Worm (Caenorhabditis elegans): ENCODE data around the gene grd-3.

The grd-3 gene

ce11 chrIV:3467751-3468150 lies 28.3 kb downstream of the grd-3 start:
- TF ChIP-seq sem-2 (GFP tag; optimal IDR thresholded peaks at IDR 0.05): no peak
- TF ChIP-seq flh-1 (GFP tag; optimal IDR thresholded peaks at IDR 0.05): no peak
- no peak for TF ChIP-seq bed-3 (GFP tag; optimal IDR thresholded peaks at IDR 0.05)
- no peak for TF ChIP-seq unc-62 (GFP tag; optimal IDR thresholded peaks at IDR 0.05)
- TF ChIP-seq lin-13 (tag; optimal IDR thresholded peaks at IDR 0.05): no peak
- no peak for TF ChIP-seq tbx-8 (GFP tag; optimal IDR thresholded peaks at IDR 0.05)
- TF ChIP-seq snpc-4 (tag; optimal IDR thresholded peaks at IDR 0.05): no peak
- no peak for TF ChIP-seq mab-5 (tag; optimal IDR thresholded peaks at IDR 0.05)
- no peak for TF ChIP-seq lsy-2 (tag; optimal IDR thresholded peaks at IDR 0.05)
- TF ChIP-seq sptf-1 (tag; optimal IDR thresholded peaks at IDR 0.05): no peak
- no peak for TF ChIP-seq nhr-12 (tag; optimal IDR thresholded peaks at IDR 0.05)
- no peak for TF ChIP-seq ceh-39 (tag; optimal IDR thresholded peaks at IDR 0.05)
- no peak for TF ChIP-seq ces-1 (GFP tag; optimal IDR thresholded peaks at IDR 0.05)
- TF ChIP-seq unc-120 (tag; optimal IDR thresholded peaks at IDR 0.05; ENCODE audit: poor library complexity, severe bottlenecking): no peak
- TF ChIP-seq mls-2 (tag; optimal IDR thresholded peaks at IDR 0.05): no peak

ce11 chrIV:3469742-3470141 lies 30.3 kb downstream of the grd-3 start, which contains the start of gene F58E2.2:
F58E2.2 (plus strand) TSS chrIV:3470042.
- TF ChIP-seq nhr-76 (tag; optimal IDR thresholded peaks at IDR 0.05): no peak

ce11 chrIV:3477124-3477523 lies 37.7 kb downstream of the grd-3 start, which contains the start of gene srz-69:
srz-69 (minus strand) TSS chrIV:3477224.
- TF ChIP-seq snpc-4 (tag; optimal IDR thresholded peaks at IDR 0.05) (no peak), nhr-12 (tag; optimal IDR thresholded peaks at IDR 0.05) (no peak), ces-1 (GFP tag; optimal IDR thresholded peaks at IDR 0.05) (no peak)

ce11 chrIV:3478911-3479385 lies 39.5 kb downstream of the grd-3 start, which contains the start of the genes srz-70 and C09G12.5:
srz-70 (minus strand) TSS chrIV:3479011.
C09G12.5 (plus strand) TSS chrIV:3479335.
- TF ChIP-seq nhr-12 (tag; optimal IDR thresholded peaks at IDR 0.05) (no peak), ceh-83 (GFP tag; optimal IDR thresholded peaks at IDR 0.05) (no peak), M03D4.4 (tag; optimal IDR thresholded peaks at IDR 0.05) (no peak), drap-1 (GFP tag; optimal IDR thresholded peaks at IDR 0.05) (no peak), ces-1 (GFP tag; optimal IDR thresholded peaks at IDR 0.05) (no peak), nhr-28 (tag; optimal IDR thresholded peaks at IDR 0.05) (no peak), nhr-2 (tag; optimal IDR thresholded peaks at IDR 0.05) (no peak), sem-2 (GFP tag; optimal IDR thresholded peaks at IDR 0.05) (no peak), blmp-1 (tag; optimal IDR thresholded peaks at IDR 0.05) (no peak), ztf-11 (tag; optimal IDR thresholded peaks at IDR 0.05) (no peak), tbx-8 (GFP tag; optimal IDR thresholded peaks at IDR 0.05) (no peak), pha-4 (tag; optimal IDR thresholded peaks at IDR 0.05) (no peak), elt-3 (tag; optimal IDR thresholded peaks at IDR 0.05) (no peak), unc-62 (GFP tag; optimal IDR thresholded peaks at IDR 0.05) (no peak), zip-8 (tag; optimal IDR thresholded peaks at IDR 0.05) (no peak), lin-32 (GFP tag; optimal IDR thresholded peaks at IDR 0.05) (no peak)

ce11 chrIV:3481760-3482159 lies 42.3 kb downstream of the grd-3 start, which contains the start of gene srz-37:
srz-37 (minus strand) TSS chrIV:3481860.
- no peak for TF ChIP-seq nhr-76 (tag; optimal IDR thresholded peaks at IDR 0.05)
- no peak for TF ChIP-seq ceh-39 (tag; optimal IDR thresholded peaks at IDR 0.05)
- no peak for TF ChIP-seq hlh-1 (tag; optimal IDR thresholded peaks at IDR 0.05)
- no peak for TF ChIP-seq ceh-43 (GFP tag; optimal IDR thresholded peaks at IDR 0.05)
- no peak for TF ChIP-seq nhr-12 (tag; optimal IDR thresholded peaks at IDR 0.05)
- TF ChIP-seq nhr-2 (tag; optimal IDR thresholded peaks at IDR 0.05): no peak
- no peak for TF ChIP-seq mab-5 (tag; optimal IDR thresholded peaks at IDR 0.05)
- TF ChIP-seq ces-1 (GFP tag; optimal IDR thresholded peaks at IDR 0.05): no peak
- no peak for TF ChIP-seq lsy-2 (tag; optimal IDR thresholded peaks at IDR 0.05)
- TF ChIP-seq unc-39 (tag; optimal IDR thresholded peaks at IDR 0.05): no peak

All from whole organism, mixed stage, embryonic.